Fruit fly (Drosophila melanogaster) S2 (cell line): Measurements from ENCODE around the gene Fum3.

ENCODE experiments used
- CG8478 ChIP-seq: fragments of >200 bp; optimal IDR thresholded peaks from 2 replicates; lab custom pipeline; 2018
- CTCF ChIP-seq, 2 experiments: fragments of >200 bp; optimal IDR thresholded peaks; 2 replicates each; lab custom pipeline; 2018

DNA sequence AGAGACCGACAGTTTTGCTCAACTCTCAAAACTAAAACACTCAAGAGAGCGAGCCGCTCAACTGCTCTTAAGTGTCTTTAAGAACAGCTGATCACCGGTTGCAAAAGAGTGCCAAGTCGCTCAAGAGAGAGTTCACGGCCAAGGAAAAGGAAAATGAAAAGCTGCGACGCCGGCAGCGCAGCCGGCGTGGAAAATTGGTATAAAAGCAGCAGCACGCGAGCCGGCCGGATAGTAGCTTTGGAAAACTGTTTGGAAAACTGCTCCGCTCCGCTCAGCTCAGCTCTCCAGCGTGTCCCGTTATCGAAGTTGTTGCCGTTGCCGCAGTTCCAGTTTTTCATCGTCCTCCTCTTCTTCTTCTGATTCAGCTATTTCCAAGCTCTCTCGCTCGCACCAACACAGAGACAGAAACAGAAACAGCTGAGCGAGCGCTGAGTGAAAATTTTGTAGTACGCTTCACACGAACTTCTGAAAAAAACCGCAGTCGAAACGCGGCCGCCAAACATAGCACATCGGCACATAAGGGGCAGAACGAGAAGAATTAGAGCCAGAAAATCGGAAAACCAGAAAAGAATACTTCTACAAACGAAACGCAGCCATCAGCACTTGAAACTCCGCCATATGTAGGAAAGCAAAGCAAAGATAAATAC, 21.8 kb upstream of the Fum3 start, which contains the start of gene chrb:
- TF ChIP-seq CG8478 (lab: Kevin White, UChicago) (no peak), CTCF (optimal IDR thresholded peaks at IDR 0.05; lab: Kevin White, UChicago) (no peak)
